Fruit fly (Drosophila melanogaster) whole organism, embryonic: ENCODE measurements around the gene CG13117.

Experiments used
- ATbp ChIP-seq: fragments of 200-800 bp; sonication (Bioruptor generic); optimal IDR thresholded peaks from 2 replicates; lab custom pipeline; 2017; ENCODE audit warnings: missing biosample characterization, mild to moderate bottlenecking, missing genetic modification characterization, missing genetic modification reagents
- Ada2b ChIP-seq: fragments of 200-800 bp; sonication (Bioruptor generic); IDR thresholded peaks from 2 replicates; pipeline ENCODE4 v1.3.6; 2022; ENCODE audit warnings: missing biosample characterization, missing genetic modification characterization
- CG10209 ChIP-seq: fragments of 200-800 bp; sonication (Bioruptor generic); optimal IDR thresholded peaks from 3 replicates; lab custom pipeline; 2017; ENCODE audit warnings: missing biosample characterization, mild to moderate bottlenecking, missing genetic modification characterization, missing genetic modification reagents
- CG14014 ChIP-seq: fragments of 200-800 bp; sonication (Bioruptor generic); IDR thresholded peaks from 2 replicates; pipeline ENCODE4 v1.3.6; 2022; ENCODE audit warnings: missing biosample characterization, missing genetic modification characterization
- CG16779 ChIP-seq: fragments of 200-800 bp; sonication (Bioruptor generic); IDR thresholded peaks from 2 replicates; pipeline ENCODE4 v1.3.6; 2022; ENCODE audit warnings: missing biosample characterization, missing genetic modification characterization
- CG17385 ChIP-seq: fragments of 200-800 bp; sonication (Bioruptor generic); optimal IDR thresholded peaks from 3 replicates; lab custom pipeline; 2018; ENCODE audit warnings: missing biosample characterization, mild to moderate bottlenecking, missing genetic modification characterization
- CG18599 ChIP-seq: fragments of 200-800 bp; sonication (Bioruptor generic); optimal IDR thresholded peaks from 3 replicates; lab custom pipeline; 2017; ENCODE audit warnings: missing biosample characterization, missing genetic modification characterization, mild to moderate bottlenecking, moderate library complexity, missing genetic modification reagents
- CG2678 ChIP-seq: fragments of 200-800 bp; sonication (Bioruptor generic); optimal IDR thresholded peaks from 3 replicates; lab custom pipeline; 2019; ENCODE audit warnings: missing biosample characterization, mild to moderate bottlenecking, missing genetic modification characterization, moderate library complexity
- CG3838 ChIP-seq: fragments of 200-800 bp; sonication (Bioruptor generic); optimal IDR thresholded peaks from 3 replicates; lab custom pipeline; 2016; ENCODE audit warnings: missing biosample characterization, missing genetic modification characterization
- CG6813 ChIP-seq: fragments of 200-800 bp; sonication (Bioruptor generic); optimal IDR thresholded peaks from 2 replicates; lab custom pipeline; 2017; ENCODE audit warnings: missing biosample characterization, missing genetic modification characterization, mild to moderate bottlenecking, moderate library complexity, missing genetic modification reagents
- CG7839 ChIP-seq: fragments of 200-800 bp; sonication (Bioruptor generic); optimal IDR thresholded peaks from 3 replicates; lab custom pipeline; 2018; ENCODE audit warnings: missing biosample characterization, mild to moderate bottlenecking, missing genetic modification characterization, moderate library complexity
- CG7928 ChIP-seq: fragments of 200-800 bp; sonication (Bioruptor generic); optimal IDR thresholded peaks from 2 replicates; lab custom pipeline; 2017; ENCODE audit warnings: missing biosample characterization, mild to moderate bottlenecking, missing genetic modification characterization
- CkIIα-i1 ChIP-seq: fragments of 200-800 bp; sonication (Bioruptor generic); IDR thresholded peaks from 2 replicates; pipeline ENCODE4 v1.3.6; 2022; ENCODE audit warnings: missing biosample characterization, missing genetic modification characterization
- Deaf1 ChIP-seq: fragments of 200-800 bp; optimal IDR thresholded peaks from 3 replicates; lab custom pipeline; 2019; ENCODE audit warnings: missing biosample characterization, mild to moderate bottlenecking, missing genetic modification characterization, moderate library complexity
- Ets65A ChIP-seq: fragments of 200-800 bp; sonication (Bioruptor generic); peaks from one replicate; lab custom pipeline; 2016; ENCODE audit warnings: missing biosample characterization, missing genetic modification characterization
- Fer1 ChIP-seq: fragments of 200-800 bp; sonication (Bioruptor generic); optimal IDR thresholded peaks from 2 replicates; lab custom pipeline; 2017; ENCODE audit warnings: missing biosample characterization, mild to moderate bottlenecking, missing genetic modification characterization
- Lpt ChIP-seq: fragments of >200 bp; optimal IDR thresholded peaks from 2 replicates; lab custom pipeline; 2018; ENCODE audit warnings: missing biosample characterization, missing genetic modification characterization
- Med ChIP-seq: fragments of 200-800 bp; sonication (Bioruptor generic); peaks from one replicate; lab custom pipeline; 2016; ENCODE audit warnings: missing biosample characterization, missing genetic modification characterization, mild to moderate bottlenecking, inconsistent platforms, moderate library complexity
- Myb ChIP-seq: fragments of 200-800 bp; sonication (Bioruptor generic); optimal IDR thresholded peaks from 2 replicates; lab custom pipeline; 2016; ENCODE audit warnings: missing biosample characterization, missing genetic modification characterization
- Nf-YC ChIP-seq: fragments of 200-800 bp; optimal IDR thresholded peaks from 3 replicates; lab custom pipeline; 2019; ENCODE audit warnings: missing biosample characterization, mild to moderate bottlenecking, missing genetic modification characterization, moderate library complexity
- Sry-β ChIP-seq: fragments of 200-800 bp; sonication (Bioruptor generic); optimal IDR thresholded peaks from 2 replicates; lab custom pipeline; 2018; ENCODE audit warnings: missing biosample characterization, mild to moderate bottlenecking, missing genetic modification characterization, moderate library complexity
- Taf1 ChIP-seq: fragments of 200-800 bp; sonication (Bioruptor generic); IDR thresholded peaks from 2 replicates; pipeline ENCODE4 v1.3.6; 2022; ENCODE audit warnings: missing biosample characterization, missing genetic modification characterization
- abd-A ChIP-seq: fragments of 200-800 bp; sonication (Bioruptor generic); optimal IDR thresholded peaks from 3 replicates; lab custom pipeline; 2019; ENCODE audit warnings: missing biosample characterization, mild to moderate bottlenecking, missing genetic modification characterization, moderate library complexity
- ac ChIP-seq: fragments of 200-800 bp; sonication (Bioruptor generic); optimal IDR thresholded peaks from 3 replicates; lab custom pipeline; 2017; ENCODE audit warnings: missing biosample characterization, mild to moderate bottlenecking, missing genetic modification characterization
- bsh ChIP-seq, 2 experiments: fragments of 200-800 bp; sonication (Bioruptor generic); optimal IDR thresholded peaks; 2 replicates each; lab custom pipeline; 2017 to 2018; ENCODE audit warnings: mild to moderate bottlenecking in 2 of 2, missing biosample characterization in 2 of 2, missing genetic modification characterization in 2 of 2, moderate library complexity in 1 of 2
- cg ChIP-seq: fragments of 200-800 bp; sonication (Bioruptor generic); optimal IDR thresholded peaks from 3 replicates; lab custom pipeline; 2019; ENCODE audit warnings: missing biosample characterization, mild to moderate bottlenecking, missing genetic modification characterization, moderate library complexity
- chif ChIP-seq, 2 experiments: fragments of 200-800 bp; sonication (Bioruptor generic); optimal IDR thresholded peaks; 3 replicates each; lab custom pipeline; 2016; ENCODE audit warnings: missing biosample characterization in 2 of 2, missing genetic modification characterization in 2 of 2
- chinmo ChIP-seq: fragments of 200-800 bp; sonication (Bioruptor generic); IDR thresholded peaks from 4 replicates; pipeline ENCODE4 v1.3.6; 2022; ENCODE audit warnings: missing biosample characterization, missing genetic modification characterization; ENCODE audit not compliant: partially characterized antibody
- crol ChIP-seq: fragments of 200-800 bp; sonication (Bioruptor generic); IDR thresholded peaks from 2 replicates; pipeline ENCODE4 v1.3.6; 2022; ENCODE audit warnings: missing biosample characterization, missing genetic modification characterization
- dmrt99B ChIP-seq: fragments of 200-800 bp; sonication (Bioruptor generic); optimal IDR thresholded peaks from 2 replicates; lab custom pipeline; 2018; ENCODE audit warnings: missing biosample characterization, mild to moderate bottlenecking, missing genetic modification characterization, moderate library complexity
- dysf ChIP-seq: fragments of 200-800 bp; sonication (Bioruptor generic); IDR thresholded peaks from 3 replicates; pipeline ENCODE4 v1.3.6; 2022; ENCODE audit warnings: missing biosample characterization, missing genetic modification characterization
- gce ChIP-seq: fragments of 200-800 bp; sonication (Bioruptor generic); IDR thresholded peaks from 3 replicates; pipeline ENCODE4 v1.3.6; 2022; ENCODE audit warnings: missing biosample characterization, missing genetic modification characterization
- grau ChIP-seq: fragments of 200-800 bp; optimal IDR thresholded peaks from 3 replicates; lab custom pipeline; 2019; ENCODE audit warnings: missing biosample characterization, mild to moderate bottlenecking, missing genetic modification characterization, moderate library complexity
- gro ChIP-seq: fragments of 200-800 bp; sonication (Bioruptor generic); optimal IDR thresholded peaks from 2 replicates; lab custom pipeline; 2016; ENCODE audit warnings: missing biosample characterization, missing genetic modification characterization
- gsb ChIP-seq: fragments of 200-800 bp; sonication (Bioruptor generic); IDR thresholded peaks from 2 replicates; pipeline ENCODE4 v1.3.6; 2022; ENCODE audit warnings: missing biosample characterization, missing genetic modification characterization
- h ChIP-seq: fragments of >200 bp; optimal IDR thresholded peaks from 2 replicates; lab custom pipeline; 2017
- nau ChIP-seq: fragments of 200-800 bp; sonication (Bioruptor generic); optimal IDR thresholded peaks from 3 replicates; lab custom pipeline; 2017; ENCODE audit warnings: missing biosample characterization, mild to moderate bottlenecking, missing genetic modification characterization, missing genetic modification reagents
- onecut ChIP-seq: fragments of 200-800 bp; sonication (Bioruptor generic); IDR thresholded peaks from 2 replicates; pipeline ENCODE4 v1.3.6; 2022; ENCODE audit warnings: missing biosample characterization, missing genetic modification characterization
- ro ChIP-seq: fragments of 200-800 bp; sonication (Bioruptor generic); IDR thresholded peaks from 2 replicates; pipeline ENCODE4 v1.3.6; 2022; ENCODE audit warnings: missing biosample characterization, missing genetic modification characterization
- slbo ChIP-seq: fragments of 200-800 bp; sonication (Bioruptor generic); IDR thresholded peaks from 2 replicates; pipeline ENCODE4 v1.3.6; 2022; ENCODE audit warnings: missing biosample characterization, missing genetic modification characterization
- sqz ChIP-seq: fragments of 200-800 bp; sonication (Bioruptor generic); optimal IDR thresholded peaks from 3 replicates; lab custom pipeline; 2018; ENCODE audit warnings: missing biosample characterization, mild to moderate bottlenecking, missing genetic modification characterization
- ttk ChIP-seq: fragments of 200-800 bp; sonication (Bioruptor generic); IDR thresholded peaks from 2 replicates; pipeline ENCODE4 v2.1.2; 2022; ENCODE audit warnings: missing biosample characterization, missing genetic modification characterization
- vvl ChIP-seq: fragments of 200-800 bp; sonication (Bioruptor generic); IDR thresholded peaks from 2 replicates; pipeline ENCODE4 v1.3.6; 2022; ENCODE audit warnings: missing biosample characterization, missing genetic modification characterization
- yki ChIP-seq: fragments of >200 bp; optimal IDR thresholded peaks from 3 replicates; lab custom pipeline; 2018

CG13117 gene

dm6 chr2L:9746236-9747225 lies 10.1 kb downstream of the CG13117 start, which contains the start of gene Nckx30C (continued):
- TF ChIP-seq CG16779 (GFP tag; lab: Robert Waterston, UW) (peak; percentile 90), ATbp (GFP tag; lab: Kevin White, UChicago) (no peak), ro (GFP tag; lab: Robert Waterston, UW) (no peak), Med (GFP tag; lab: Kevin White, UChicago) (peak; percentile 56), Lpt (no peak), chinmo (GFP tag; lab: Robert Waterston, UW) (no peak), Deaf1 (tag; lab: Kevin White, UChicago) (peak; percentile 94), Sry-β (no peak), slbo (GFP tag; lab: Robert Waterston, UW) (0 out of 2 replicates have a peak, but pooled peaks have one; percentile 8), CG17385 (GFP tag; lab: Kevin White, UChicago) (no peak), CkIIα-i1 (GFP tag; lab: Robert Waterston, UW) (no peak), Nf-YC (no peak), cg (GFP tag; lab: Kevin White, UChicago) (peak; percentile 39), CG3838 (GFP tag; lab: Kevin White, UChicago) (no peak), CG7928 (GFP tag; lab: Kevin White, UChicago) (no peak), CG14014 (GFP tag; lab: Robert Waterston, UW) (no peak)
- TF ChIP-seq, all 482 proteins: peak for 12

dm6 chr2L:9749745-9750144 lies 13.3 kb downstream of the CG13117 start, which contains the start of gene Cyp4e3:
TSS of gene Cyp4e3 (minus strand) at chr2L:9750071.
- TF ChIP-seq gro (GFP tag; lab: Kevin White, UChicago) (no peak), Ets65A (GFP tag; lab: Kevin White, UChicago) (peak; percentile 93)

- peak; percentile 9 for TF ChIP-seq cg (GFP tag; lab: Kevin White, UChicago)
- TF ChIP-seq onecut (GFP tag; lab: Robert Waterston, UW), result peak; percentile 13; the same call in 1 of the 2 replicates
- no peak for TF ChIP-seq gsb (GFP tag; lab: Robert Waterston, UW)
- peak; percentile 67 for TF ChIP-seq crol
- no peak for TF ChIP-seq ac (GFP tag; lab: Kevin White, UChicago)
- TF ChIP-seq vvl (GFP tag; lab: Robert Waterston, UW), result no peak
- TF ChIP-seq h (lab: Kevin White, UChicago), result no peak
- TF ChIP-seq CG16779 (GFP tag; lab: Robert Waterston, UW), result no peak
- no peak for TF ChIP-seq ttk (GFP tag; lab: Robert Waterston, UW)
- peak; percentile 51 for TF ChIP-seq Ets65A (GFP tag; lab: Kevin White, UChicago)
- peak; percentile 34 for TF ChIP-seq abd-A
These were observed 16.9 kb downstream of the CG13117 start for dm6 chr2L:9753357-9753756.

- TF ChIP-seq Fer1 (GFP tag; lab: Kevin White, UChicago) (peak; percentile 38), CG6813 (GFP tag; lab: Kevin White, UChicago) (no peak), CG2678 (tag; lab: Kevin White, UChicago) (peak; percentile 43), chif (GFP tag; optimal IDR thresholded peaks at IDR 0.05; lab: Kevin White, UChicago) (no peak), nau (no peak), sqz (GFP tag; lab: Kevin White, UChicago) (peak; percentile 19), CG7839 (tag; lab: Kevin White, UChicago) (peak; percentile 29), yki (lab: Kevin White, UChicago) (no peak), Taf1 (no peak), dmrt99B (tag; lab: Kevin White, UChicago) (peak; percentile 20), gce (no peak), dysf (GFP tag; lab: Robert Waterston, UW) (no peak), Myb (GFP tag; lab: Kevin White, UChicago) (peak; percentile 11), CG18599 (GFP tag; lab: Kevin White, UChicago) (peak; percentile 56), CG10209 (no peak), Ada2b (no peak), bsh (GFP tag; optimal IDR thresholded peaks at IDR 0.05; lab: Kevin White, UChicago) (no peak), crol (0 out of 2 replicates have a peak, but pooled peaks have one; percentile 2), grau (tag; lab: Kevin White, UChicago) (peak; percentile 2), ttk (GFP tag; lab: Robert Waterston, UW) (no peak)
These were observed 18.4 kb downstream of the CG13117 start for dm6 chr2L:9754817-9755216.
